Worm (Caenorhabditis elegans) whole organism, early embryonic: Measurements from ENCODE around the gene pcca-1.

Experiments
- F13C5.2 ChIP-seq: sonication (generic microtip); optimal IDR thresholded peaks from 2 replicates; lab custom pipeline; 2017; ENCODE audit warnings: mild to moderate bottlenecking, missing genetic modification characterization, inconsistent platforms, missing compliant biosample characterization
- ama-1 ChIP-seq: fragments of 150-350 bp; optimal IDR thresholded peaks from 2 replicates; lab custom pipeline; 2014
- ceh-13 ChIP-seq: fragments of 200-800 bp; sonication (Bioruptor generic); optimal IDR thresholded peaks from 2 replicates; lab custom pipeline; 2018; ENCODE audit warnings: mild to moderate bottlenecking, missing genetic modification characterization, missing compliant biosample characterization
- ceh-36 ChIP-seq: sonication (generic microtip); optimal IDR thresholded peaks from 2 replicates; lab custom pipeline; 2016; ENCODE audit warnings: missing genetic modification characterization, inconsistent platforms, missing compliant biosample characterization
- ets-7 ChIP-seq: sonication (generic microtip); optimal IDR thresholded peaks from 2 replicates; lab custom pipeline; 2016; ENCODE audit warnings: missing genotype, missing genetic modification characterization, missing compliant biosample characterization
- flt-1 ChIP-seq: fragments of 200-800 bp; sonication (Bioruptor generic); IDR thresholded peaks from 2 replicates; pipeline ENCODE4 v1.3.6; 2022; ENCODE audit warnings: missing genetic modification characterization, missing compliant biosample characterization
- hnd-1 ChIP-seq: sonication (generic microtip); optimal IDR thresholded peaks from 2 replicates; lab custom pipeline; 2016; ENCODE audit warnings: missing genetic modification characterization, missing compliant biosample characterization
- scrt-1 ChIP-seq: fragments of 200-800 bp; sonication (Bioruptor generic); IDR thresholded peaks from 2 replicates; pipeline ENCODE4 v1.3.6; 2022; ENCODE audit warnings: missing genetic modification characterization, missing compliant biosample characterization
- sea-1 ChIP-seq: fragments of 200-800 bp; sonication (Bioruptor generic); conservative IDR thresholded peaks from 2 replicates; pipeline ENCODE4 v1.3.6; 2022; ENCODE audit warnings: missing genetic modification characterization, missing compliant biosample characterization
- tbx-11 ChIP-seq: fragments of 200-800 bp; sonication (Bioruptor generic); IDR thresholded peaks from 2 replicates; pipeline ENCODE4 v1.3.6; 2022; ENCODE audit warnings: missing genetic modification characterization, missing compliant biosample characterization
- tbx-37 ChIP-seq: fragments of 200-800 bp; sonication (Bioruptor generic); conservative IDR thresholded peaks from 2 replicates; pipeline ENCODE4 v1.3.6; 2022; ENCODE audit warnings: missing genetic modification reagents, missing genetic modification characterization, missing compliant biosample characterization
- tra-4 ChIP-seq: sonication (generic microtip); optimal IDR thresholded peaks from 2 replicates; lab custom pipeline; 2017; ENCODE audit warnings: missing genetic modification characterization, missing compliant biosample characterization

DNA sequence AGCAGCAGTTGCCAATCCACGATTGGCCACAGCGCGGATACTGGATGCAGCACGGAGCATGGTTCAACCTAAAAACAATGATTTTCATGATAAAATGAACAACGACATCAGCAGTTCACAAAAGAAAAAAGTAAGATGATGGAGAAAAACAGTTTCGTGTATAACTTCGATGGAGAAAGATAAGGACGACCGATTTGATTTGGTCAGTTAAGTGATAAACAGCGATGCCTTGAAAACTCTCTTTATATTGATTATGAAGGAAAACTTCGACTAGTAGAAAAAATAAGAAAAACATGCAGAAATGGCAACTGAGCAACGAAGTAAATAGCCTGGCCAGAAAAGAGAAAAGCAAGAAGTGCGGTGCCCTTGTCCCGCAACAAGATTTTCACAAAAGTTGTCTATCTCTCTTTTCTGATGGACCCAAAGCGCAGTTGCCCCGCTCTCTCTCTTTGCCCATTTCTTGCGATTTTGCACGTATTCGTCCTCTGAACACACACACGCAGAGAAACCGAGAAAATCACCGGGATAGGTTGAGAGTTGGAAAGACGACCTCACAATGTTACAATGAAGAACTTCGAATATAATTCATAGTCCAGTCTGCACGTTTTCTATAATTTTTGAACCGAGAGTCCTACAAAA, at the start of gene pcca-1:
- TF ChIP-seq tbx-11 (GFP tag; lab: Robert Waterston, UW) = no peak
- TF ChIP-seq ceh-36 (tag; lab: Kevin White, UChicago) = no peak
- no peak for TF ChIP-seq ama-1 (lab: Kevin White, UChicago)
- TF ChIP-seq hnd-1 (tag; lab: Kevin White, UChicago) = no peak
- TF ChIP-seq ets-7 (tag; lab: Kevin White, UChicago) = no peak
- no peak for TF ChIP-seq tra-4 (tag; lab: Kevin White, UChicago)
- no peak for TF ChIP-seq flt-1 (GFP tag; lab: Robert Waterston, UW)
- TF ChIP-seq scrt-1 (GFP tag; lab: Robert Waterston, UW) = no peak
- no peak for TF ChIP-seq F13C5.2 (tag; lab: Kevin White, UChicago)
- no peak for TF ChIP-seq tbx-37 (GFP tag; lab: Robert Waterston, UW)
- TF ChIP-seq sea-1 (GFP tag; lab: Robert Waterston, UW) = no peak
- no peak for TF ChIP-seq ceh-13 (GFP tag; lab: Kevin White, UChicago)
